Fruit fly (Drosophila melanogaster) whole organism, adult: Measurements from ENCODE around the gene Tep3.

Experiments used
- CG11617 ChIP-seq: fragments of 200-800 bp; sonication (Bioruptor generic); optimal IDR thresholded peaks from 2 replicates; lab custom pipeline; 2017; ENCODE audit warnings: mild to moderate bottlenecking, missing biosample characterization, missing genetic modification reagents, missing genetic modification characterization
- Crg-1 ChIP-seq: fragments of 200-800 bp; sonication (Bioruptor generic); optimal IDR thresholded peaks from 2 replicates; lab custom pipeline; 2016; ENCODE audit warnings: missing biosample characterization, missing genetic modification characterization

Tep3 gene

dm6 chr2L:7756835-7757234 is 54.2 kb downstream of the Tep3 start:
- no peak for TF ChIP-seq CG11617 (GFP tag; lab: Kevin White, UChicago)
- no peak for TF ChIP-seq Crg-1
